Worm (Caenorhabditis elegans): ENCODE data around the gene slc-17.8.
A peak's percentile ranks its signal among the peaks of the same experiment; 100 is the strongest.

Gene slc-17.8

DNA sequence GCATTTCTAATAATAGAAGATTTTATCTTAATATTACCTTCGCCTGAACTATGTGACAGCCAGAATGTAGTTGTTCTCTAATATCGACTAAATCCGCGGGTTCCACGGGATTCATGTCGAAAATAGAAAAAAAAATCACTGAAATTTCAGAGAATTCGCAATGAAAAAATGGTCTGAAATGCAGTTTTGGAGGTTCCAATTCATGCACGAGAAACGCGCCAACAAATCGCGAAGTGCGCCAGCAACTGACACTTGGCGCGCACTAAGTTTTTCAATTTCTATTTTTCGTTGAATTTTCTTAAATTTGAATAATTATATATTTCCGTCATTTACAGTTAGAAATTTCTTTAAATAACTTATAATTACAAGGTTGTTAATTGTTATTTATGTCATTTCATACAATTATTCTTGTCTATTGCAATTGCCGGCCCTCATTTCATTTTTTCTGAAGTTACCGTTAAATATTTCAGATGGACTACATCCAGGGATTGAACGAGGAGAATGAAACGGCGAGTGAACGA is 24.5 kb upstream of the slc-17.8 start, which contains the start of the genes F25G6.9 and symk-1 (continued):
- TF ChIP-seq ekl-4 (GFP tag; IDR thresholded peaks at IDR 0.05) (no peak), snpc-1.1 (tag; optimal IDR thresholded peaks at IDR 0.05; ENCODE audit: insufficient read depth) (peak; percentile 28), attf-5 (GFP tag; optimal IDR thresholded peaks at IDR 0.05) (no peak), cebp-1 (GFP tag; IDR thresholded peaks at IDR 0.05) (no peak), cebp-1 (tag; optimal IDR thresholded peaks at IDR 0.05) (peak; percentile 57), tbp1 (GFP tag; optimal IDR thresholded peaks at IDR 0.05) (peak; percentile 17), K11D2.4 (GFP tag; IDR thresholded peaks at IDR 0.05) (peak; percentile 57; the same call in 1 of the 2 replicates), lin-54 (GFP tag; optimal IDR thresholded peaks at IDR 0.05) (peak; percentile 52), lin-40 (tag; optimal IDR thresholded peaks at IDR 0.05) (peak; percentile 72), F33H1.4 (GFP tag; IDR thresholded peaks at IDR 0.05) (peak; percentile 42), hmg-1.2 (GFP tag; IDR thresholded peaks at IDR 0.05) (peak; percentile 26; the same call in 1 of the 2 replicates), lsl-1 (GFP tag; optimal IDR thresholded peaks at IDR 0.05) (peak; percentile 37), ztf-6 (GFP tag; IDR thresholded peaks at IDR 0.05) (no peak), xnd-1 (tag; optimal IDR thresholded peaks at IDR 0.05) (peak; percentile 27), B0019.2 (GFP tag; conservative IDR thresholded peaks at IDR 0.05) (no peak), dpl-1 (GFP tag; optimal IDR thresholded peaks at IDR 0.05) (no peak), pbrm-1 (GFP tag; IDR thresholded peaks at IDR 0.05) (peak; percentile 64), efl-1 (GFP tag; optimal IDR thresholded peaks at IDR 0.05) (peak; percentile 27), rcor-1 (GFP tag; IDR thresholded peaks at IDR 0.05) (peak; percentile 60; the same call in 1 of the 2 replicates)

- TF ChIP-seq nhr-80 (tag; optimal IDR thresholded peaks at IDR 0.05) (no peak), madf-10 (tag; optimal IDR thresholded peaks at IDR 0.05) (no peak), K12H6.12 (tag; optimal IDR thresholded peaks at IDR 0.05) (no peak), dox-1 (GFP tag; IDR thresholded peaks at IDR 0.05) (no peak), ceh-79 (tag; optimal IDR thresholded peaks at IDR 0.05) (no peak), unc-62 (GFP tag; optimal IDR thresholded peaks at IDR 0.05) (no peak), aptf-3 (GFP tag; IDR thresholded peaks at IDR 0.05) (no peak)
These were observed 23.8 kb upstream of the slc-17.8 start for ce11 chrV:8569172-8569571.

ce11 chrV:8565075-8565474 is 19.7 kb upstream of the slc-17.8 start, which contains the start of gene F25G6.8:
Gene F25G6.8, minus strand, starts transcription at chrV:8565175.
- TF ChIP-seq nhr-80 (tag; optimal IDR thresholded peaks at IDR 0.05), result no peak
- no peak for TF ChIP-seq egl-44 (GFP tag; IDR thresholded peaks at IDR 0.05)
- TF ChIP-seq D2030.7 (GFP tag; IDR thresholded peaks at IDR 0.05), result no peak

- TF ChIP-seq madf-8 (GFP tag; conservative IDR thresholded peaks at IDR 0.05) (no peak), tlf-1 (GFP tag; optimal IDR thresholded peaks at IDR 0.05) (no peak), F57A8.1 (GFP tag; optimal IDR thresholded peaks at IDR 0.05) (no peak), fkh-3 (tag; optimal IDR thresholded peaks at IDR 0.05) (no peak), F57C9.4 (tag; optimal IDR thresholded peaks at IDR 0.05) (no peak)
These were observed 15.5 kb upstream of the slc-17.8 start, which contains the start of gene acr-16 for ce11 chrV:8560916-8561315. Gene acr-16, plus strand, starts transcription at chrV:8561216.

DNA sequence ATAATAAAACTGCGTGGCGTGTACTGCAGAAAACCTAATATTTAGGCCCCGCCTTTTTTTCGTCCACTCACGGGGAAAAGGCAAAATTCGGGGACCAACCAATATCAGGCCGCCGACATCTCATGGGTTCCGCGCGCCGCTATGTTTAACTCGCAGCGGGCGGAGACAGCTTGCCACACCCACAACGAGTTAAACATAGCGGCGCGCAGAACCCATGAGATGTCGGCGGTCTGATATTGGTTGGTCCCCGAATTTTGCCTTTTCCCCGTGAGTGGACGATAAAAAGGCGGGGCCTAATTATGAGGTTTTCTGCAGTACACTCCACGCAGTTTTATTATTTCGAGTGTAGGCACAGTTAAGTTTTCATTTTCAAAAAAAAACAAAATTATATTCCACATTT is 13.4 kb upstream of the slc-17.8 start:
- TF ChIP-seq snpc-4 (GFP tag; optimal IDR thresholded peaks at IDR 0.05), result peak; percentile 27
- peak in 3 of 4 experiments; percentile 38 to 94 (median 86) for TF ChIP-seq snpc-4 (tag; optimal IDR thresholded peaks at IDR 0.05)
- peak; percentile 35 for TF ChIP-seq snpc-1.1 (tag; optimal IDR thresholded peaks at IDR 0.05; ENCODE audit: insufficient read depth)
- peak; percentile 6 for TF ChIP-seq snpc-3.4 (tag; optimal IDR thresholded peaks at IDR 0.05)
